Worm (Caenorhabditis elegans): ENCODE measurements around the gene lipl-8.

DNA sequence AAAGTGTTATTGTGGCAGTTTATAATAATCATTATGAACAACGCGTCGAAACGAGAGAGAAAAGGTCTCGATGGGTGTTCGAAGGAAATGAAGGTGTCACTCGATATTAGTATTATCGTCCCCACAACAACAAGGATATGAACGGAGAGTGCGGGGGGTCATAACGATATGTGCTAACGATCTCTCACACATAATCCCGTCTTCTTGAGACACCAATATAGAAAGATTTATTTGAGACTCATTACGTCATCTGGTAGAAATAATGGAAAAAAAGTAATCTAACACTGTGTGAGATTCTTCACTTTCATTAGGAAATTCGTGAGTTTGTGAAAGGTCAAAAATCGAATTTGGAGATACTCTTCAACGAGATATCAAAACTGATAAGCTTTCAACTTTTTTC lies 43.2 kb upstream of the lipl-8 start:
- TF ChIP-seq sea-2 (GFP tag; IDR thresholded peaks at IDR 0.05) = no peak
- TF ChIP-seq B0019.2 (GFP tag; conservative IDR thresholded peaks at IDR 0.05) = no peak
- TF ChIP-seq unc-130 (GFP tag; optimal IDR thresholded peaks at IDR 0.05) = no peak
